Worm (Caenorhabditis elegans) whole organism, young adult: ENCODE data around the gene F54F12.2.

Experiments used
- B0035.1 ChIP-seq: sonication (generic microtip); optimal IDR thresholded peaks from 2 replicates; lab custom pipeline; 2016; ENCODE audit warnings: missing genetic modification characterization, mild to moderate bottlenecking, missing compliant biosample characterization, missing genotype, missing genetic modification reagents
- B0336.3 ChIP-seq: fragments of 200-800 bp; sonication (Bioruptor generic); IDR thresholded peaks from 2 replicates; pipeline ENCODE4 v1.3.6; 2022; ENCODE audit warnings: missing genetic modification characterization, missing compliant biosample characterization
- C17E4.6 ChIP-seq: fragments of 200-800 bp; sonication (Bioruptor generic); IDR thresholded peaks from 2 replicates; pipeline ENCODE4 v1.3.6; 2022; ENCODE audit warnings: missing genetic modification reagents, missing genetic modification characterization, missing compliant biosample characterization
- D2030.7 ChIP-seq: fragments of 200-800 bp; sonication (Bioruptor generic); IDR thresholded peaks from 2 replicates; pipeline ENCODE4 v1.3.6; 2022; ENCODE audit warnings: missing genetic modification reagents, missing genetic modification characterization, missing compliant biosample characterization
- F23B12.7 ChIP-seq: sonication (generic microtip); optimal IDR thresholded peaks from 2 replicates; lab custom pipeline; 2017; ENCODE audit warnings: missing genetic modification characterization, mild to moderate bottlenecking, missing compliant biosample characterization, antibody characterized with exemption, moderate library complexity; ENCODE audit not compliant: insufficient read depth
- F37B4.10 ChIP-seq: fragments of 200-800 bp; sonication (Bioruptor generic); IDR thresholded peaks from 2 replicates; pipeline ENCODE4 v1.3.6; 2022; ENCODE audit warnings: missing genetic modification characterization, missing compliant biosample characterization
- F55B11.4 ChIP-seq: sonication (generic microtip); optimal IDR thresholded peaks from 2 replicates; lab custom pipeline; 2016; ENCODE audit warnings: missing compliant biosample characterization, missing genetic modification characterization, borderline replicate concordance; ENCODE audit not compliant: insufficient read depth
- F57A8.1 ChIP-seq: fragments of 200-800 bp; sonication (Bioruptor generic); optimal IDR thresholded peaks from 2 replicates; lab custom pipeline; 2018; ENCODE audit warnings: mild to moderate bottlenecking, missing genetic modification characterization, moderate library complexity, missing compliant biosample characterization
- K11D2.4 ChIP-seq: fragments of 200-800 bp; sonication (Bioruptor generic); IDR thresholded peaks from 2 replicates; pipeline ENCODE4 v1.3.6; 2022; ENCODE audit warnings: missing genetic modification reagents, missing genetic modification characterization, missing compliant biosample characterization
- K12H6.12 ChIP-seq: fragments of 200-800 bp; sonication (Bioruptor generic); optimal IDR thresholded peaks from 2 replicates; lab custom pipeline; 2018; ENCODE audit warnings: mild to moderate bottlenecking, missing genetic modification characterization, missing compliant biosample characterization
- T07F8.4 ChIP-seq: sonication (generic microtip); optimal IDR thresholded peaks from 2 replicates; lab custom pipeline; 2016; ENCODE audit warnings: mild to moderate bottlenecking, missing genetic modification characterization, moderate library complexity, missing compliant biosample characterization
- Y53F4B.3 ChIP-seq: fragments of 200-800 bp; sonication (Bioruptor generic); IDR thresholded peaks from 2 replicates; pipeline ENCODE4 v1.3.6; 2022; ENCODE audit warnings: missing genetic modification reagents, missing genetic modification characterization, missing compliant biosample characterization
- Y53G8AR.9 ChIP-seq: fragments of 200-800 bp; sonication (Bioruptor generic); conservative IDR thresholded peaks from 2 replicates; pipeline ENCODE4 v1.3.6; 2022; ENCODE audit warnings: missing genetic modification reagents, missing genetic modification characterization, missing compliant biosample characterization
- ZK185.1 ChIP-seq: sonication (generic microtip); optimal IDR thresholded peaks from 2 replicates; lab custom pipeline; 2016; ENCODE audit warnings: mild to moderate bottlenecking, missing genetic modification characterization, missing compliant biosample characterization; ENCODE audit not compliant: poor library complexity, severe bottlenecking
- akir-1 ChIP-seq: fragments of 200-800 bp; sonication (Bioruptor generic); optimal IDR thresholded peaks from 2 replicates; lab custom pipeline; 2018; ENCODE audit warnings: mild to moderate bottlenecking, missing genetic modification characterization, moderate library complexity, missing compliant biosample characterization
- aptf-2 ChIP-seq: fragments of 200-800 bp; sonication (Bioruptor generic); conservative IDR thresholded peaks from 2 replicates; pipeline ENCODE4 v1.3.6; 2022; ENCODE audit warnings: missing genetic modification reagents, missing genetic modification characterization, missing compliant biosample characterization
- atf-7 ChIP-seq: sonication (generic microtip); optimal IDR thresholded peaks from 2 replicates; lab custom pipeline; 2017; ENCODE audit warnings: mild to moderate bottlenecking, missing genetic modification characterization, missing compliant biosample characterization
- attf-5 ChIP-seq: fragments of 200-800 bp; sonication (Bioruptor generic); optimal IDR thresholded peaks from 2 replicates; lab custom pipeline; 2018; ENCODE audit warnings: mild to moderate bottlenecking, missing genetic modification characterization, missing compliant biosample characterization
- attf-6 ChIP-seq: fragments of 200-800 bp; sonication (Bioruptor generic); IDR thresholded peaks from 2 replicates; pipeline ENCODE4 v1.3.6; 2022; ENCODE audit warnings: missing genetic modification reagents, missing genetic modification characterization, missing compliant biosample characterization
- bed-2 ChIP-seq: fragments of 200-800 bp; sonication (Bioruptor generic); IDR thresholded peaks from 2 replicates; pipeline ENCODE4 v1.3.6; 2022; ENCODE audit warnings: missing genetic modification reagents, missing genetic modification characterization, missing compliant biosample characterization
- cebp-1 ChIP-seq, 2 experiments: fragments of 200-800 bp in 1 of 2; sonication (Bioruptor generic) in 1 of 2; sonication (generic microtip) in 1 of 2; IDR thresholded peaks in 1 of 2; optimal IDR thresholded peaks in 1 of 2; 2 replicates each; pipeline versions ENCODE4 v1.3.6 to Lab custom; 2017 to 2022; ENCODE audit warnings: missing compliant biosample characterization in 2 of 2, missing genetic modification characterization in 2 of 2, mild to moderate bottlenecking in 1 of 2, missing genetic modification reagents in 1 of 2, moderate library complexity in 1 of 2
- cebp-2 ChIP-seq: fragments of 200-800 bp; sonication (Bioruptor generic); IDR thresholded peaks from 2 replicates; pipeline ENCODE4 v1.3.6; 2022; ENCODE audit warnings: missing genetic modification characterization, missing compliant biosample characterization
- ceh-100 ChIP-seq: fragments of 200-800 bp; sonication (Bioruptor generic); IDR thresholded peaks from 2 replicates; pipeline ENCODE4 v1.3.6; 2022; ENCODE audit warnings: missing genetic modification reagents, missing genetic modification characterization, missing compliant biosample characterization
- ceh-27 ChIP-seq: fragments of 200-800 bp; sonication (Bioruptor generic); optimal IDR thresholded peaks from 2 replicates; lab custom pipeline; 2018; ENCODE audit warnings: mild to moderate bottlenecking, missing genetic modification characterization, moderate library complexity, missing compliant biosample characterization
- ceh-58 ChIP-seq: fragments of 200-800 bp; sonication (Bioruptor generic); IDR thresholded peaks from 2 replicates; pipeline ENCODE4 v1.3.6; 2022; ENCODE audit warnings: missing genetic modification characterization, missing compliant biosample characterization
- ceh-91 ChIP-seq: fragments of 200-800 bp; sonication (Bioruptor generic); IDR thresholded peaks from 2 replicates; pipeline ENCODE4 v1.3.6; 2022; ENCODE audit warnings: missing genetic modification reagents, missing genetic modification characterization, missing compliant biosample characterization
- egrh-3 ChIP-seq: fragments of 200-800 bp; sonication (Bioruptor generic); IDR thresholded peaks from 2 replicates; pipeline ENCODE4 v1.3.6; 2022; ENCODE audit warnings: missing genetic modification reagents, missing genetic modification characterization, missing compliant biosample characterization
- gei-17 ChIP-seq: fragments of 200-800 bp; sonication (Bioruptor generic); optimal IDR thresholded peaks from 2 replicates; lab custom pipeline; 2018; ENCODE audit warnings: mild to moderate bottlenecking, missing genetic modification characterization, missing compliant biosample characterization
- him-1 ChIP-seq: sonication (generic microtip); optimal IDR thresholded peaks from 2 replicates; lab custom pipeline; 2016; ENCODE audit warnings: missing genotype, missing genetic modification reagents, missing genetic modification characterization, missing compliant biosample characterization
- hmg-1.2 ChIP-seq: fragments of 200-800 bp; sonication (Bioruptor generic); IDR thresholded peaks from 2 replicates; pipeline ENCODE4 v1.3.6; 2022; ENCODE audit warnings: missing genetic modification reagents, missing genetic modification characterization, missing compliant biosample characterization
- hmg-20 ChIP-seq: fragments of 200-800 bp; sonication (Bioruptor generic); IDR thresholded peaks from 2 replicates; pipeline ENCODE4 v1.3.6; 2022; ENCODE audit warnings: missing genetic modification reagents, missing genetic modification characterization, missing compliant biosample characterization
- lag-1 ChIP-seq: fragments of 200-800 bp; sonication (Bioruptor generic); IDR thresholded peaks from 2 replicates; pipeline ENCODE4 v1.3.6; 2022; ENCODE audit warnings: missing genetic modification reagents, missing genetic modification characterization, missing compliant biosample characterization
- let-526 ChIP-seq: fragments of 200-800 bp; sonication (Bioruptor generic); IDR thresholded peaks from 2 replicates; pipeline ENCODE4 v1.3.6; 2022; ENCODE audit warnings: missing genetic modification reagents, missing genetic modification characterization, missing compliant biosample characterization
- lin-26 ChIP-seq: fragments of 200-800 bp; sonication (Bioruptor generic); IDR thresholded peaks from 2 replicates; pipeline ENCODE4 v1.3.6; 2022; ENCODE audit warnings: missing genetic modification reagents, missing genetic modification characterization, missing compliant biosample characterization
- lin-35 ChIP-seq, 3 experiments: fragments of 150-350 bp in 2 of 3; sonication (generic microtip) in 1 of 3; optimal IDR thresholded peaks; 2 replicates each; lab custom pipeline; 2014 to 2018; ENCODE audit warnings: missing biosample characterization in 3 of 3, missing genetic modification characterization in 3 of 3, missing genetic modification reagents in 3 of 3
- lin-54 ChIP-seq: fragments of 200-800 bp; sonication (Bioruptor generic); optimal IDR thresholded peaks from 2 replicates; lab custom pipeline; 2018; ENCODE audit warnings: mild to moderate bottlenecking, missing genetic modification characterization, missing compliant biosample characterization
- lir-1 ChIP-seq: fragments of 200-800 bp; sonication (Bioruptor generic); conservative IDR thresholded peaks from 2 replicates; pipeline ENCODE4 v1.3.6; 2022; ENCODE audit warnings: missing genetic modification reagents, missing genetic modification characterization, missing compliant biosample characterization
- mcd-1 ChIP-seq: fragments of 200-800 bp; sonication (Bioruptor generic); IDR thresholded peaks from 2 replicates; pipeline ENCODE4 v1.3.6; 2022; ENCODE audit warnings: missing genetic modification reagents, missing genetic modification characterization, missing compliant biosample characterization
- nhr-179 ChIP-seq: sonication (generic microtip); optimal IDR thresholded peaks from 2 replicates; lab custom pipeline; 2016; ENCODE audit warnings: mild to moderate bottlenecking, missing genetic modification characterization, missing compliant biosample characterization
- nhr-27 ChIP-seq: fragments of 200-800 bp; sonication (Bioruptor generic); optimal IDR thresholded peaks from 2 replicates; lab custom pipeline; 2018; ENCODE audit warnings: mild to moderate bottlenecking, missing genetic modification characterization, moderate library complexity, missing compliant biosample characterization
- pha-4 ChIP-seq: fragments of 150-350 bp; sonication (generic microtip); optimal IDR thresholded peaks from 2 replicates; lab custom pipeline; 2014; ENCODE audit warnings: missing biosample characterization, missing genetic modification reagents, missing genetic modification characterization
- sea-2 ChIP-seq: fragments of 200-800 bp; sonication (Bioruptor generic); IDR thresholded peaks from 2 replicates; pipeline ENCODE4 v1.3.6; 2022; ENCODE audit warnings: missing genetic modification characterization, missing compliant biosample characterization
- snpc-4 ChIP-seq, 5 experiments: fragments of 150-350 bp in 1 of 5; sonication (generic microtip) in 4 of 5; optimal IDR thresholded peaks; 2 replicates each; lab custom pipeline; 2014 to 2018; ENCODE audit warnings: missing genetic modification characterization in 5 of 5, missing biosample characterization in 3 of 5, antibody characterized with exemption in 2 of 5, mild to moderate bottlenecking in 2 of 5, missing compliant biosample characterization in 2 of 5, missing genotype in 2 of 5, moderate library complexity in 2 of 5, missing genetic modification reagents in 1 of 5
- xnd-1 ChIP-seq: sonication (generic microtip); optimal IDR thresholded peaks from 2 replicates; lab custom pipeline; 2016; ENCODE audit warnings: missing genotype, missing genetic modification reagents, missing genetic modification characterization, missing compliant biosample characterization
- ztf-18 ChIP-seq: sonication (generic microtip); optimal IDR thresholded peaks from 2 replicates; lab custom pipeline; 2016; ENCODE audit warnings: missing genotype, mild to moderate bottlenecking, missing genetic modification characterization, missing compliant biosample characterization
- ztf-28 ChIP-seq: fragments of 200-800 bp; sonication (Bioruptor generic); IDR thresholded peaks from 2 replicates; pipeline ENCODE4 v1.3.6; 2022; ENCODE audit warnings: missing genetic modification reagents, missing genetic modification characterization, missing compliant biosample characterization

Gene F54F12.2

ce11 chrIII:13070548-13071050, 30.8 kb downstream of the F54F12.2 start, which contains the start of gene Y39E4B.6 (continued):
- TF ChIP-seq xnd-1 (tag; lab: Kevin White, UChicago) (no peak), attf-5 (GFP tag; lab: Kevin White, UChicago) (peak; percentile 98), ztf-28 (GFP tag; lab: Robert Waterston, UW) (no peak), F37B4.10 (GFP tag; lab: Robert Waterston, UW) (0 out of 2 replicates have a peak, but pooled peaks have one; percentile 88), lin-35 (GFP tag; optimal IDR thresholded peaks at IDR 0.05; lab: Kevin White, UChicago) (peak in 1 of 3 experiments; percentile 69), gei-17 (GFP tag; lab: Kevin White, UChicago) (peak; percentile 62), B0035.1 (peak; percentile 73), ceh-27 (peak; percentile 98), hmg-20 (GFP tag; lab: Robert Waterston, UW) (no peak; the same call in 1 of the 2 replicates), sea-2 (GFP tag; lab: Robert Waterston, UW) (peak; percentile 64; the same call in 1 of the 2 replicates), ZK185.1 (tag; lab: Kevin White, UChicago) (peak; percentile 86), D2030.7 (GFP tag; lab: Robert Waterston, UW) (no peak), ztf-18 (tag; lab: Kevin White, UChicago) (peak; percentile 69), ceh-91 (GFP tag; lab: Robert Waterston, UW) (0 out of 2 replicates have a peak, but pooled peaks have one; percentile 34), him-1 (tag; lab: Kevin White, UChicago) (no peak), F23B12.7 (tag; lab: Kevin White, UChicago) (peak; percentile 81), F55B11.4 (tag; lab: Kevin White, UChicago) (no peak), Y53F4B.3 (GFP tag; lab: Robert Waterston, UW) (no peak), lin-26 (peak; percentile 89), nhr-27 (peak; percentile 29), cebp-1 (GFP tag; IDR thresholded peaks at IDR 0.05; lab: Robert Waterston, UW) (peak; percentile 81; the same call in 1 of the 2 replicates), cebp-1 (tag; optimal IDR thresholded peaks at IDR 0.05; lab: Kevin White, UChicago) (peak; percentile 95), akir-1 (GFP tag; lab: Kevin White, UChicago) (no peak), mcd-1 (peak; percentile 84), let-526 (GFP tag; lab: Robert Waterston, UW) (peak; percentile 94), attf-6 (GFP tag; lab: Robert Waterston, UW) (no peak), lag-1 (GFP tag; lab: Robert Waterston, UW) (no peak), ceh-100 (GFP tag; lab: Robert Waterston, UW) (peak; percentile 62), hmg-1.2 (peak; percentile 81), F57A8.1 (no peak), T07F8.4 (peak; percentile 68), Y53G8AR.9 (GFP tag; lab: Robert Waterston, UW) (peak; percentile 82), B0336.3 (GFP tag; lab: Robert Waterston, UW) (peak; percentile 93), snpc-4 (GFP tag; optimal IDR thresholded peaks at IDR 0.05; lab: Kevin White, UChicago) (peak; percentile 23), snpc-4 (tag; optimal IDR thresholded peaks at IDR 0.05; lab: Kevin White, UChicago) (peak in 3 of 4 experiments; percentile 74 to 85 (median 85)), aptf-2 (GFP tag; lab: Robert Waterston, UW) (no peak; the same call in 1 of the 2 replicates), nhr-179 (no peak), lin-54 (GFP tag; lab: Kevin White, UChicago) (peak; percentile 82), cebp-2 (GFP tag; lab: Robert Waterston, UW) (no peak), C17E4.6 (peak; percentile 78), pha-4 (peak; percentile 2), atf-7 (peak; percentile 89), K12H6.12 (peak; percentile 99), lir-1 (GFP tag; lab: Robert Waterston, UW) (peak; percentile 95), ceh-58 (GFP tag; lab: Robert Waterston, UW) (no peak), egrh-3 (GFP tag; lab: Robert Waterston, UW) (peak; percentile 85), bed-2 (GFP tag; lab: Robert Waterston, UW) (0 out of 2 replicates have a peak, but pooled peaks have one; percentile 33), K11D2.4 (GFP tag; lab: Robert Waterston, UW) (peak; percentile 95)
